Fruit fly (Drosophila melanogaster) whole organism, wandering third instar larva: ENCODE measurements around the gene sqz.

Experiments
- Abd-B ChIP-seq: fragments of >200 bp; optimal IDR thresholded peaks from 2 replicates; lab custom pipeline; 2017; ENCODE audit warnings: missing biosample characterization, missing genetic modification characterization
- CG32264 ChIP-seq: fragments of 200-800 bp; sonication (Bioruptor generic); optimal IDR thresholded peaks from 2 replicates; lab custom pipeline; 2016; ENCODE audit warnings: missing biosample characterization, missing genetic modification characterization
- CG9705 ChIP-seq: fragments of 200-800 bp; sonication (Bioruptor generic); optimal IDR thresholded peaks from 2 replicates; lab custom pipeline; 2018; ENCODE audit warnings: missing biosample characterization, mild to moderate bottlenecking, missing genetic modification characterization
- CrebA ChIP-seq: fragments of 200-800 bp; sonication (Bioruptor generic); optimal IDR thresholded peaks from 2 replicates; lab custom pipeline; 2016; ENCODE audit warnings: missing biosample characterization, mild to moderate bottlenecking, missing genetic modification characterization, borderline replicate concordance
- Dfd ChIP-seq: fragments of >200 bp; optimal IDR thresholded peaks from 2 replicates; lab custom pipeline; 2017; ENCODE audit warnings: missing biosample characterization, missing genetic modification characterization
- Dif ChIP-seq: fragments of 200-275, 200-300 bp; sonication (Bioruptor generic); optimal IDR thresholded peaks from 2 replicates; lab custom pipeline; 2018; ENCODE audit warnings: missing biosample characterization, missing genetic modification characterization; ENCODE audit not compliant: partially characterized antibody
- GATAd ChIP-seq: sonication (Bioruptor generic); optimal IDR thresholded peaks from 2 replicates; lab custom pipeline; 2016; ENCODE audit warnings: missing biosample characterization, missing genetic modification characterization
- HLH106 ChIP-seq: fragments of 200-800 bp; optimal IDR thresholded peaks from 3 replicates; lab custom pipeline; 2019; ENCODE audit warnings: missing biosample characterization, mild to moderate bottlenecking, missing genetic modification characterization, moderate library complexity
- Hnf4 ChIP-seq: fragments of 200-800 bp; sonication (Bioruptor generic); optimal IDR thresholded peaks from 2 replicates; lab custom pipeline; 2016; ENCODE audit warnings: missing biosample characterization, mild to moderate bottlenecking, missing genetic modification characterization
- Hr78 ChIP-seq: fragments of >200 bp; optimal IDR thresholded peaks from 2 replicates; lab custom pipeline; 2017; ENCODE audit warnings: missing biosample characterization, missing genetic modification characterization
- Hr83 ChIP-seq: fragments of 200-300 bp; sonication (Bioruptor generic); optimal IDR thresholded peaks from 2 replicates; lab custom pipeline; 2016; ENCODE audit warnings: missing biosample characterization, mild to moderate bottlenecking, missing genetic modification characterization, moderate library complexity; ENCODE audit not compliant: poor library complexity, severe bottlenecking
- Jra ChIP-seq: sonication (Bioruptor generic); optimal IDR thresholded peaks from 2 replicates; lab custom pipeline; 2016; ENCODE audit warnings: missing biosample characterization, missing genetic modification characterization
- Mio ChIP-seq: sonication (Bioruptor generic); optimal IDR thresholded peaks from 2 replicates; lab custom pipeline; 2016; ENCODE audit warnings: missing biosample characterization, missing genetic modification characterization
- Myc ChIP-seq: fragments of >200 bp; optimal IDR thresholded peaks from 2 replicates; lab custom pipeline; 2017
- N ChIP-seq: fragments of >200 bp; optimal IDR thresholded peaks from 2 replicates; lab custom pipeline; 2018; ENCODE audit warnings: missing biosample characterization, missing external identifiers, missing genetic modification characterization
- OdsH ChIP-seq: fragments of 200-800 bp; sonication (Bioruptor generic); optimal IDR thresholded peaks from 2 replicates; lab custom pipeline; 2016; ENCODE audit warnings: missing biosample characterization, mild to moderate bottlenecking, missing genetic modification characterization
- Rel ChIP-seq, 2 experiments: fragments of 200-800 bp; sonication (Bioruptor generic) in 1 of 2; optimal IDR thresholded peaks; 2 replicates in 1 of 2; 3 replicates in 1 of 2; lab custom pipeline; 2016 to 2019; ENCODE audit warnings: mild to moderate bottlenecking in 2 of 2, missing biosample characterization in 2 of 2, missing genetic modification characterization in 2 of 2, moderate library complexity in 1 of 2
- Sp1 ChIP-seq: fragments of 200-800 bp; sonication (Bioruptor generic); optimal IDR thresholded peaks from 3 replicates; lab custom pipeline; 2019; ENCODE audit warnings: missing biosample characterization, mild to moderate bottlenecking, missing genetic modification characterization, moderate library complexity
- Vsx2 ChIP-seq: fragments of 200-300, 225-300 bp; sonication (Bioruptor generic); optimal IDR thresholded peaks from 2 replicates; lab custom pipeline; 2018; ENCODE audit warnings: missing biosample characterization, missing genetic modification characterization; ENCODE audit not compliant: partially characterized antibody
- br ChIP-seq: fragments of 200-800 bp; sonication (Bioruptor generic); optimal IDR thresholded peaks from 2 replicates; lab custom pipeline; 2016; ENCODE audit warnings: missing biosample characterization, missing genetic modification characterization
- brk ChIP-seq: fragments of 200-800 bp; sonication (Bioruptor generic); optimal IDR thresholded peaks from 2 replicates; lab custom pipeline; 2016; ENCODE audit warnings: missing biosample characterization, mild to moderate bottlenecking, missing genetic modification characterization
- dl ChIP-seq, 2 experiments: fragments of 175-275, 200-275 bp in 1 of 2; fragments of 200-275 bp in 1 of 2; sonication (Bioruptor generic); optimal IDR thresholded peaks; lab custom pipeline; 2018; ENCODE audit warnings: mild to moderate bottlenecking in 2 of 2, missing biosample characterization in 2 of 2, missing genetic modification characterization in 2 of 2, moderate library complexity in 2 of 2; ENCODE audit not compliant: partially characterized antibody in 2 of 2, insufficient read depth in 1 of 2
- dmrt93B ChIP-seq: fragments of 200-800 bp; sonication (Bioruptor generic); optimal IDR thresholded peaks from 2 replicates; lab custom pipeline; 2018; ENCODE audit warnings: missing biosample characterization, mild to moderate bottlenecking, missing genetic modification characterization
- dsf ChIP-seq: sonication (Bioruptor generic); optimal IDR thresholded peaks from 2 replicates; lab custom pipeline; 2016; ENCODE audit warnings: missing biosample characterization, missing genetic modification characterization, borderline replicate concordance
- ey ChIP-seq: fragments of 200-800 bp; sonication (Bioruptor generic); optimal IDR thresholded peaks from 2 replicates; lab custom pipeline; 2016; ENCODE audit warnings: missing biosample characterization, missing genetic modification characterization
- foxo ChIP-seq, 2 experiments: fragments of 200-800 bp; sonication (Bioruptor generic); optimal IDR thresholded peaks; 2 replicates in 1 of 2; 3 replicates in 1 of 2; lab custom pipeline; 2016 to 2017; ENCODE audit warnings: missing biosample characterization in 2 of 2, missing genetic modification characterization in 2 of 2
- fru ChIP-seq: fragments of 200-800 bp; sonication (Bioruptor generic); optimal IDR thresholded peaks from 3 replicates; lab custom pipeline; 2016; ENCODE audit warnings: missing biosample characterization, mild to moderate bottlenecking, missing genetic modification characterization
- h ChIP-seq: fragments of 200-800 bp; sonication (Bioruptor generic); optimal IDR thresholded peaks from 3 replicates; lab custom pipeline; 2016; ENCODE audit warnings: missing biosample characterization, mild to moderate bottlenecking, missing genetic modification characterization
- jim ChIP-seq: fragments of 175-275, 200-325 bp; sonication (Bioruptor generic); optimal IDR thresholded peaks from 2 replicates; lab custom pipeline; 2016; ENCODE audit warnings: missing biosample characterization, mild to moderate bottlenecking, missing genetic modification characterization
- lola ChIP-seq: fragments of >200 bp; optimal IDR thresholded peaks from 2 replicates; lab custom pipeline; 2017; ENCODE audit warnings: missing biosample characterization, missing genetic modification characterization
- pan ChIP-seq: fragments of >200 bp; optimal IDR thresholded peaks from 2 replicates; lab custom pipeline; 2017
- psq ChIP-seq: fragments of 200-800 bp; sonication (Bioruptor generic); optimal IDR thresholded peaks from 3 replicates; lab custom pipeline; 2017; ENCODE audit warnings: missing biosample characterization, mild to moderate bottlenecking, missing genetic modification characterization, moderate library complexity
- rgr ChIP-seq: fragments of 200-800 bp; sonication (Bioruptor generic); optimal IDR thresholded peaks from 3 replicates; lab custom pipeline; 2016; ENCODE audit warnings: missing biosample characterization, mild to moderate bottlenecking, missing genetic modification characterization
- sage ChIP-seq: fragments of 200-800 bp; sonication (Bioruptor generic); optimal IDR thresholded peaks from 2 replicates; lab custom pipeline; 2016; ENCODE audit warnings: missing biosample characterization, mild to moderate bottlenecking, missing genetic modification characterization
- sv ChIP-seq: fragments of 200-800 bp; sonication (Bioruptor generic); optimal IDR thresholded peaks from 3 replicates; lab custom pipeline; 2016; ENCODE audit warnings: missing biosample characterization, missing genetic modification characterization
- tai ChIP-seq: sonication (Bioruptor generic); optimal IDR thresholded peaks from 2 replicates; lab custom pipeline; 2016; ENCODE audit warnings: missing biosample characterization, missing genetic modification characterization
- usp ChIP-seq: fragments of >200 bp; optimal IDR thresholded peaks from 2 replicates; lab custom pipeline; 2017; ENCODE audit warnings: missing biosample characterization, missing genetic modification characterization
- woc ChIP-seq: sonication (Bioruptor generic); optimal IDR thresholded peaks from 2 replicates; lab custom pipeline; 2016; ENCODE audit warnings: missing biosample characterization, mild to moderate bottlenecking, missing genetic modification characterization

The sqz gene

DNA sequence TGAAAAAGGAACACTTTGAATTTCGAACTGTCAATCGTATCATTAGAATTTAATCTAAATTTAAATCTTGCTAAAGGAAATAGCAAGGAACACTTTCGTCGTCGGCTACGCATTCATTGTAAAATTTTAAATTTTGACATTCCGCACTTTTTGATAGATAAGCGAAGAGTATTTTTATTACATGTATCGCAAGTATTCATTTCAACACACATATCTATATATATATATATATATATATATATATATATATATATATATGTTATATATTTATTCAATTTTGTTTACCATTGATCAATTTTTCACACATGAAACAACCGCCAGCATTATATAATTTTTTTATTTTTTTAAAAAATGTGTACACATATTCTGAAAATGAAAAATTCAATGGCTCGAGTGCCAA, 4.2 kb upstream of the sqz start, which contains the start of gene CG11779:
Gene CG11779 (minus strand): TSS at position 101 of the 400 bp plus-strand sequence.
- no peak for TF ChIP-seq Mio (GFP tag; lab: Kevin White, UChicago)
- no peak for TF ChIP-seq h (GFP tag; lab: Kevin White, UChicago)
- no peak for TF ChIP-seq dsf (GFP tag; lab: Kevin White, UChicago)
- no peak for TF ChIP-seq Myc (lab: Kevin White, UChicago)
- TF ChIP-seq usp (GFP tag; lab: Kevin White, UChicago): no peak
- no peak for TF ChIP-seq N (GFP tag; lab: Kevin White, UChicago)
- TF ChIP-seq dmrt93B (GFP tag; lab: Kevin White, UChicago): no peak
- TF ChIP-seq Dfd: no peak
- no peak for TF ChIP-seq Rel (GFP tag; optimal IDR thresholded peaks at IDR 0.05; lab: Kevin White, UChicago)
- no peak for TF ChIP-seq Rel (tag; optimal IDR thresholded peaks at IDR 0.05; lab: Kevin White, UChicago)
- TF ChIP-seq sv (GFP tag; lab: Kevin White, UChicago): no peak
- no peak for TF ChIP-seq CG9705 (GFP tag; lab: Kevin White, UChicago)
- no peak for TF ChIP-seq woc (GFP tag; lab: Kevin White, UChicago)
- no peak for TF ChIP-seq lola (GFP tag; lab: Kevin White, UChicago)
- TF ChIP-seq rgr: no peak
- TF ChIP-seq pan (lab: Kevin White, UChicago): no peak
- TF ChIP-seq br: no peak
- no peak for TF ChIP-seq sage (GFP tag; lab: Kevin White, UChicago)
- no peak for TF ChIP-seq CrebA (GFP tag; lab: Kevin White, UChicago)
- TF ChIP-seq Abd-B (GFP tag; lab: Kevin White, UChicago): no peak
- TF ChIP-seq, all 38 proteins: peak for 0

DNA sequence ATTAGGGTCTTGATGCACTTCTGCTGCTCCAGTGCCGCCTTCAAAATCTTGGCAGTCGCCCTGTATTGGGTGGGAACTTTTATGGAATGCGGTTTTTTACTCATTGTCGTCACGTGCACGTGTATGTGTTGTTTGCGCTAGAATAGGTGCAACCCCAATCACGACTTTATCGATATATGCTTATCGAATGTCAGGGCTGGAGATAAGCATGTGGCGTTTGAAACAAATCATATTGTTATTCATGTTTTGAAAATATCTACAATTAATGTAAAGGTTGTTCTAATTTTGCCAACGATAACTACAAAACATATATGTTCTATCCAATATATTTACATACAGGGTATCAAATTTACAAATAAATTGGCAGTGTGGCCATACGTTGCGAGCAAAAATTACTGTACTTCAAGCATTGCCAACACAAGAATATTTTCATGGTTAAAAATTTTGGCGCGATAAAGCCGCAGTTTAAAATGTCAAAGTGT, 1.8 kb upstream of the sqz start, which contains the start of the genes CG42359 and Nsun5:
Gene CG42359 (minus strand): TSS at position 166 of the 482 bp plus-strand sequence.
Gene Nsun5 (minus strand): TSS at position 166 of the 482 bp plus-strand sequence.
- no peak for TF ChIP-seq Rel (GFP tag; optimal IDR thresholded peaks at IDR 0.05; lab: Kevin White, UChicago)
- TF ChIP-seq Rel (tag; optimal IDR thresholded peaks at IDR 0.05; lab: Kevin White, UChicago): peak; percentile 92
- peak; percentile 85 for TF ChIP-seq woc (GFP tag; lab: Kevin White, UChicago)
- no peak for TF ChIP-seq CrebA (GFP tag; lab: Kevin White, UChicago)
- peak; percentile 85 for TF ChIP-seq ey
- peak; percentile 74 for TF ChIP-seq dsf (GFP tag; lab: Kevin White, UChicago)
- TF ChIP-seq CG32264 (GFP tag; lab: Kevin White, UChicago): peak; percentile 54
- TF ChIP-seq Hr83: peak; percentile 60
- peak; percentile 87 for TF ChIP-seq rgr
- TF ChIP-seq psq (GFP tag; lab: Kevin White, UChicago): peak; percentile 79
- peak; percentile 33 for TF ChIP-seq sage (GFP tag; lab: Kevin White, UChicago)
- peak; percentile 90 for TF ChIP-seq h (GFP tag; lab: Kevin White, UChicago)
- TF ChIP-seq pan (lab: Kevin White, UChicago): no peak
- TF ChIP-seq br: peak; percentile 86
- peak; percentile 65 for TF ChIP-seq dmrt93B (GFP tag; lab: Kevin White, UChicago)
- peak; percentile 15 for TF ChIP-seq GATAd (GFP tag; lab: Kevin White, UChicago)
- TF ChIP-seq Dfd: no peak
- no peak for TF ChIP-seq dl (GFP tag; optimal IDR thresholded peaks at IDR 0.05; lab: Kevin White, UChicago; ENCODE audit: insufficient read depth in 1 of 2, partially characterized antibody in 2 of 2)
- TF ChIP-seq usp (GFP tag; lab: Kevin White, UChicago): no peak
- no peak for TF ChIP-seq Vsx2 (GFP tag; lab: Kevin White, UChicago)
- TF ChIP-seq OdsH: peak; percentile 77
- peak; percentile 89 for TF ChIP-seq Hnf4 (GFP tag; lab: Kevin White, UChicago)
- peak; percentile 81 for TF ChIP-seq Sp1 (GFP tag; lab: Kevin White, UChicago)
- TF ChIP-seq brk (GFP tag; lab: Kevin White, UChicago): peak; percentile 80
- TF ChIP-seq lola (GFP tag; lab: Kevin White, UChicago): no peak
- no peak for TF ChIP-seq Mio (GFP tag; lab: Kevin White, UChicago)
- no peak for TF ChIP-seq Abd-B (GFP tag; lab: Kevin White, UChicago)
- TF ChIP-seq Hr78 (GFP tag; lab: Kevin White, UChicago): no peak
- peak; percentile 87 for TF ChIP-seq fru
- TF ChIP-seq HLH106: peak; percentile 81
- TF ChIP-seq Myc (lab: Kevin White, UChicago): peak; percentile 41
- TF ChIP-seq jim (GFP tag; lab: Kevin White, UChicago): peak; percentile 35
- TF ChIP-seq tai (GFP tag; lab: Kevin White, UChicago): peak; percentile 94
- TF ChIP-seq Dif (GFP tag; lab: Kevin White, UChicago): no peak
- peak; percentile 91 for TF ChIP-seq Jra (GFP tag; lab: Kevin White, UChicago)
- no peak for TF ChIP-seq N (GFP tag; lab: Kevin White, UChicago)
- peak; percentile 84 for TF ChIP-seq sv (GFP tag; lab: Kevin White, UChicago)
- TF ChIP-seq foxo (GFP tag; optimal IDR thresholded peaks at IDR 0.05; lab: Kevin White, UChicago): peak; percentile 21 to 91
- TF ChIP-seq CG9705 (GFP tag; lab: Kevin White, UChicago): peak; percentile 77
